Fruit fly (Drosophila melanogaster) whole organism, embryonic: ENCODE results near the gene Rab9D.

Experiments used
- Atf3 ChIP-seq: fragments of 200-800 bp; sonication (Bioruptor generic); optimal IDR thresholded peaks from 3 replicates; lab custom pipeline; 2016; ENCODE audit warnings: missing biosample characterization, missing genetic modification characterization
- B-H1 ChIP-seq: fragments of 200-800 bp; sonication (Bioruptor generic); IDR thresholded peaks from 3 replicates; pipeline ENCODE4 v1.3.6; 2022; ENCODE audit warnings: missing biosample characterization, missing genetic modification characterization
- CG12219 ChIP-seq: fragments of 200-800 bp; sonication (Bioruptor generic); optimal IDR thresholded peaks from 3 replicates; lab custom pipeline; 2018; ENCODE audit warnings: missing biosample characterization, mild to moderate bottlenecking, missing genetic modification characterization
- CG13123 ChIP-seq: fragments of 200-800 bp; sonication (Bioruptor generic); optimal IDR thresholded peaks from 2 replicates; lab custom pipeline; 2016; ENCODE audit warnings: missing biosample characterization, missing genetic modification characterization
- CG14710 ChIP-seq: fragments of 200-800 bp; sonication (Bioruptor generic); optimal IDR thresholded peaks from 3 replicates; lab custom pipeline; 2019; ENCODE audit warnings: missing biosample characterization, mild to moderate bottlenecking, missing genetic modification characterization, moderate library complexity
- CG15479 ChIP-seq: fragments of 200-800 bp; sonication (Bioruptor generic); optimal IDR thresholded peaks from 3 replicates; lab custom pipeline; 2019; ENCODE audit warnings: missing biosample characterization, mild to moderate bottlenecking, missing genetic modification characterization, moderate library complexity
- CG17568 ChIP-seq: fragments of 200-800 bp; sonication (Bioruptor generic); optimal IDR thresholded peaks from 2 replicates; lab custom pipeline; 2018; ENCODE audit warnings: missing biosample characterization, mild to moderate bottlenecking, missing genetic modification characterization, moderate library complexity
- CG18262 ChIP-seq: fragments of 200-800 bp; optimal IDR thresholded peaks from 3 replicates; lab custom pipeline; 2019; ENCODE audit warnings: missing biosample characterization, mild to moderate bottlenecking, missing genetic modification characterization, moderate library complexity
- CG2120 ChIP-seq: fragments of 200-800 bp; sonication (Bioruptor generic); optimal IDR thresholded peaks from 3 replicates; lab custom pipeline; 2016; ENCODE audit warnings: missing biosample characterization, missing genetic modification characterization
- CG2889 ChIP-seq: fragments of 200-800 bp; sonication (Bioruptor generic); IDR thresholded peaks from 3 replicates; pipeline ENCODE4 v1.3.6; 2022; ENCODE audit warnings: missing biosample characterization, missing genetic modification characterization
- CG34376 ChIP-seq: fragments of 200-800 bp; sonication (Bioruptor generic); optimal IDR thresholded peaks from 2 replicates; lab custom pipeline; 2018; ENCODE audit warnings: missing biosample characterization, mild to moderate bottlenecking, missing genetic modification characterization
- CG43689 ChIP-seq: fragments of 200-800 bp; sonication (Bioruptor generic); IDR thresholded peaks from 2 replicates; pipeline ENCODE4 v1.3.6; 2022; ENCODE audit warnings: missing biosample characterization, missing genetic modification characterization
- CG5180 ChIP-seq: fragments of 200-800 bp; sonication (Bioruptor generic); optimal IDR thresholded peaks from 3 replicates; lab custom pipeline; 2017; ENCODE audit warnings: missing biosample characterization, missing genetic modification characterization, mild to moderate bottlenecking, moderate library complexity, missing genetic modification reagents
- CG6175 ChIP-seq: fragments of 200-800 bp; sonication (Bioruptor generic); IDR thresholded peaks from 3 replicates; pipeline ENCODE4 v1.3.6; 2022; ENCODE audit warnings: missing biosample characterization, missing genetic modification characterization
- CG6689 ChIP-seq: fragments of 200-800 bp; sonication (Bioruptor generic); IDR thresholded peaks from 2 replicates; pipeline ENCODE4 v1.3.6; 2022; ENCODE audit warnings: missing biosample characterization, missing genetic modification characterization
- CG8089 ChIP-seq: fragments of 200-800 bp; sonication (Bioruptor generic); optimal IDR thresholded peaks from 3 replicates; lab custom pipeline; 2016; ENCODE audit warnings: missing biosample characterization, missing genetic modification characterization
- CG8388 ChIP-seq: fragments of 200-800 bp; sonication (Bioruptor generic); optimal IDR thresholded peaks from 2 replicates; lab custom pipeline; 2019; ENCODE audit warnings: missing biosample characterization, mild to moderate bottlenecking, missing genetic modification characterization, moderate library complexity
- CG9215 ChIP-seq: fragments of 200-800 bp; sonication (Bioruptor generic); IDR thresholded peaks from 2 replicates; pipeline ENCODE4 v1.3.6; 2022; ENCODE audit warnings: missing biosample characterization, missing genetic modification characterization
- CG9817 ChIP-seq: fragments of 200-800 bp; sonication (Bioruptor generic); optimal IDR thresholded peaks from 2 replicates; lab custom pipeline; 2018; ENCODE audit warnings: missing biosample characterization, mild to moderate bottlenecking, missing genetic modification characterization, moderate library complexity
- CG9932 ChIP-seq: fragments of 200-800 bp; sonication (Bioruptor generic); IDR thresholded peaks from 2 replicates; pipeline ENCODE4 v1.3.6; 2022; ENCODE audit warnings: missing biosample characterization, missing genetic modification characterization
- Dad ChIP-seq: fragments of 200-800 bp; sonication (Bioruptor generic); optimal IDR thresholded peaks from 3 replicates; lab custom pipeline; 2016; ENCODE audit warnings: missing biosample characterization, missing genetic modification characterization
- Dip3 ChIP-seq: fragments of 200-800 bp; sonication (Bioruptor generic); optimal IDR thresholded peaks from 3 replicates; lab custom pipeline; 2016; ENCODE audit warnings: missing biosample characterization, missing genetic modification characterization
- E2f2 ChIP-seq: fragments of 200-800 bp; sonication (Bioruptor generic); IDR thresholded peaks from 2 replicates; pipeline ENCODE4 v1.3.6; 2022; ENCODE audit warnings: missing biosample characterization, missing genetic modification characterization
- ERR ChIP-seq: fragments of 200-800 bp; sonication (Bioruptor generic); optimal IDR thresholded peaks from 2 replicates; lab custom pipeline; 2016; ENCODE audit warnings: missing biosample characterization, missing genetic modification characterization
- Gug ChIP-seq: fragments of 200-800 bp; sonication (Bioruptor generic); IDR thresholded peaks from 4 replicates; pipeline ENCODE4 v1.3.6; 2022; ENCODE audit warnings: missing biosample characterization, missing genetic modification characterization
- H15 ChIP-seq: fragments of 200-800 bp; sonication (Bioruptor generic); IDR thresholded peaks from 3 replicates; pipeline ENCODE4 v1.3.6; 2022; ENCODE audit warnings: missing biosample characterization, missing genetic modification characterization
- H2.0 ChIP-seq: fragments of 200-800 bp; sonication (Bioruptor generic); IDR thresholded peaks from 2 replicates; pipeline ENCODE4 v1.3.6; 2022; ENCODE audit warnings: missing biosample characterization, missing genetic modification characterization
- Hmx ChIP-seq: fragments of 200-800 bp; sonication (Bioruptor generic); optimal IDR thresholded peaks from 2 replicates; lab custom pipeline; 2016; ENCODE audit warnings: missing biosample characterization, missing genetic modification characterization
- Jarid2 ChIP-seq: fragments of 200-800 bp; sonication (Bioruptor generic); optimal IDR thresholded peaks from 3 replicates; lab custom pipeline; 2017; ENCODE audit warnings: mild to moderate bottlenecking, missing biosample characterization, missing genetic modification reagents, missing genetic modification characterization
- Nf-YA ChIP-seq: fragments of 200-800 bp; sonication (Bioruptor generic); IDR thresholded peaks from 2 replicates; pipeline ENCODE4 v1.3.6; 2022; ENCODE audit warnings: missing biosample characterization, missing genetic modification characterization
- Side ChIP-seq: fragments of 200-800 bp; sonication (Bioruptor generic); optimal IDR thresholded peaks from 2 replicates; lab custom pipeline; 2016; ENCODE audit warnings: missing biosample characterization, missing genetic modification characterization
- aop ChIP-seq: fragments of 200-800 bp; sonication (Bioruptor generic); IDR thresholded peaks from 2 replicates; pipeline ENCODE4 v1.3.6; 2022; ENCODE audit warnings: missing biosample characterization, missing genetic modification characterization
- chinmo ChIP-seq: fragments of 200-800 bp; sonication (Bioruptor generic); IDR thresholded peaks from 4 replicates; pipeline ENCODE4 v1.3.6; 2022; ENCODE audit warnings: missing biosample characterization, missing genetic modification characterization; ENCODE audit not compliant: partially characterized antibody
- gsb ChIP-seq: fragments of 200-800 bp; sonication (Bioruptor generic); IDR thresholded peaks from 2 replicates; pipeline ENCODE4 v1.3.6; 2022; ENCODE audit warnings: missing biosample characterization, missing genetic modification characterization
- insv ChIP-seq, 2 experiments: fragments of 200-800 bp; sonication (Bioruptor generic); optimal IDR thresholded peaks; 3 replicates each; lab custom pipeline; 2016 to 2018; ENCODE audit warnings: missing biosample characterization in 2 of 2, missing genetic modification characterization in 2 of 2
- jumu ChIP-seq: fragments of 200-800 bp; sonication (Bioruptor generic); optimal IDR thresholded peaks from 3 replicates; lab custom pipeline; 2016; ENCODE audit warnings: missing biosample characterization, missing genetic modification characterization
- kni ChIP-seq: fragments of 200-800 bp; sonication (Bioruptor generic); optimal IDR thresholded peaks from 3 replicates; lab custom pipeline; 2017; ENCODE audit warnings: mild to moderate bottlenecking, missing biosample characterization, missing genetic modification reagents, missing genetic modification characterization
- org-1 ChIP-seq: fragments of 200-800 bp; sonication (Bioruptor generic); optimal IDR thresholded peaks from 2 replicates; lab custom pipeline; 2017; ENCODE audit warnings: missing biosample characterization, missing genetic modification characterization
- peb ChIP-seq: fragments of 200-800 bp; sonication (Bioruptor generic); IDR thresholded peaks from 2 replicates; pipeline ENCODE4 v1.3.6; 2022; ENCODE audit warnings: missing biosample characterization, missing genetic modification characterization
- pita ChIP-seq: fragments of 200-800 bp; sonication (Bioruptor generic); optimal IDR thresholded peaks from 2 replicates; lab custom pipeline; 2017; ENCODE audit warnings: missing biosample characterization, mild to moderate bottlenecking, missing genetic modification characterization
- scrt ChIP-seq: fragments of 200-800 bp; sonication (Bioruptor generic); optimal IDR thresholded peaks from 2 replicates; lab custom pipeline; 2018; ENCODE audit warnings: missing biosample characterization, mild to moderate bottlenecking, missing genetic modification characterization, moderate library complexity
- sd ChIP-seq: fragments of 200-800 bp; sonication (Bioruptor generic); optimal IDR thresholded peaks from 3 replicates; lab custom pipeline; 2018; ENCODE audit warnings: missing biosample characterization, mild to moderate bottlenecking, missing genetic modification characterization, moderate library complexity
- sens-2 ChIP-seq: fragments of 200-800 bp; sonication (Bioruptor generic); IDR thresholded peaks from 2 replicates; pipeline ENCODE4 v1.3.6; 2022; ENCODE audit warnings: missing biosample characterization, missing genetic modification characterization
- sob ChIP-seq: fragments of 200-800 bp; sonication (Bioruptor generic); IDR thresholded peaks from 2 replicates; pipeline ENCODE4 v1.3.6; 2022; ENCODE audit warnings: missing biosample characterization, missing genetic modification characterization
- sug ChIP-seq: fragments of 200-800 bp; optimal IDR thresholded peaks from 2 replicates; lab custom pipeline; 2019; ENCODE audit warnings: missing biosample characterization, mild to moderate bottlenecking, missing genetic modification characterization, moderate library complexity
- tin ChIP-seq: fragments of 200-800 bp; sonication (Bioruptor generic); optimal IDR thresholded peaks from 3 replicates; lab custom pipeline; 2016; ENCODE audit warnings: missing biosample characterization, missing genetic modification characterization
- ttk ChIP-seq: fragments of 200-800 bp; sonication (Bioruptor generic); IDR thresholded peaks from 2 replicates; pipeline ENCODE4 v2.1.2; 2022; ENCODE audit warnings: missing biosample characterization, missing genetic modification characterization
- twi ChIP-seq: fragments of 200-800 bp; optimal IDR thresholded peaks from 2 replicates; lab custom pipeline; 2019; ENCODE audit warnings: missing biosample characterization, mild to moderate bottlenecking, missing genetic modification characterization, moderate library complexity
- unpg ChIP-seq: fragments of 200-800 bp; sonication (Bioruptor generic); optimal IDR thresholded peaks from 3 replicates; lab custom pipeline; 2018; ENCODE audit warnings: missing biosample characterization, mild to moderate bottlenecking, missing genetic modification characterization, moderate library complexity
- zfh1 ChIP-seq: fragments of 200-800 bp; sonication (Bioruptor generic); IDR thresholded peaks from 3 replicates; pipeline ENCODE4 v1.3.6; 2022; ENCODE audit warnings: missing biosample characterization, missing genetic modification characterization

Gene Rab9D

DNA sequence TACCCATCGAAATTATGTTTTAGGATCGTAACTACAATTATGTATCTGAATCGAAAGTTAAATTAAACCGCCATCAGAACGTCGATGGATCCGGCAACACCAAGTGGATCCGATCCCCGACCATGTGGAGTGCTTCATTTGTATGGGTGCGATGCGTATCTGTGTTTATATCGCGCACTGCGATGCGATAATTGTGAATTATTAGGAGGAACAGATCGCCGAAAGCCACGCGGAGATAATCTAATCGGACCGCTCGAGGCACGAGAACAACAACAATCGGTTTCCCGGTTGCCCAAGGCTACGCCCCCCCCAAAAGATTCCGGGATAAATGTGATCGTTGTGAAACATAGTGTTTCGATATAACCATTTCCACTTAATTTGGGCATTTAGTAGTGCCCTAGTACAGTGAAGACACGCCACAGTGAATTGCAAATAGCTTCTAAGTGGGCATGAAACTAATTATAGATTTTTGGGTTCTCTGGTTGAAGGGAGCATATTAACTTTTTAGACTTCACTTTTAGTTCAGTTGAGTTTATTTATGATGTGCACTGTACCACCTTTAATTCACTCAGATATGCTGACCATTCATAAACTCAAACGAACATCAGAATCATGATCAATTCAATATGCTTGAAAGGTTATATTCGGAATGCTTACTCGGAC lies 11.5 kb downstream of the Rab9D start (continued):
- peak; percentile 39 for TF ChIP-seq Dip3
- TF ChIP-seq insv (GFP tag; optimal IDR thresholded peaks at IDR 0.05; lab: Kevin White, UChicago): no peak
- TF ChIP-seq E2f2 (GFP tag; lab: Robert Waterston, UW): peak; percentile 54; the same call in 1 of the 2 replicates
- TF ChIP-seq CG8089 (GFP tag; lab: Kevin White, UChicago): no peak
- peak; percentile 69; the same call in 3 of the 4 replicates for TF ChIP-seq Gug (GFP tag; lab: Robert Waterston, UW)
- TF ChIP-seq CG13123 (GFP tag; lab: Kevin White, UChicago): no peak
- TF ChIP-seq CG2889 (GFP tag; lab: Robert Waterston, UW): peak; percentile 60; the same call in 2 of the 3 replicates
- TF ChIP-seq ERR: peak; percentile 39
- no peak for TF ChIP-seq CG43689 (GFP tag; lab: Robert Waterston, UW)
- no peak for TF ChIP-seq twi (tag; lab: Kevin White, UChicago)
- peak; percentile 75 for TF ChIP-seq zfh1 (GFP tag; lab: Robert Waterston, UW)
- TF ChIP-seq CG14710 (tag; lab: Kevin White, UChicago): peak; percentile 2
- 0 out of 3 replicates have a peak, but pooled peaks have one; percentile 29 for TF ChIP-seq H15
- TF ChIP-seq CG12219 (GFP tag; lab: Kevin White, UChicago): peak; percentile 25
- no peak; the same call in 1 of the 2 replicates for TF ChIP-seq gsb (GFP tag; lab: Robert Waterston, UW)
- peak; percentile 49; the same call in 1 of the 2 replicates for TF ChIP-seq CG9215 (GFP tag; lab: Robert Waterston, UW)
- no peak for TF ChIP-seq CG5180 (GFP tag; lab: Kevin White, UChicago)
- no peak for TF ChIP-seq kni (GFP tag; lab: Kevin White, UChicago)
- TF ChIP-seq CG9932 (GFP tag; lab: Robert Waterston, UW): peak; percentile 71
- TF ChIP-seq sug (tag; lab: Kevin White, UChicago): peak; percentile 91
- peak; percentile 34 for TF ChIP-seq tin (GFP tag; lab: Kevin White, UChicago)
- TF ChIP-seq CG34376 (GFP tag; lab: Kevin White, UChicago): peak; percentile 64
- no peak for TF ChIP-seq aop
- TF ChIP-seq Dad (GFP tag; lab: Kevin White, UChicago): peak; percentile 24
- TF ChIP-seq org-1: no peak
- TF ChIP-seq B-H1 (GFP tag; lab: Robert Waterston, UW): peak; percentile 43; the same call in 2 of the 3 replicates
- no peak for TF ChIP-seq CG6175 (GFP tag; lab: Robert Waterston, UW)
- TF ChIP-seq CG9817 (tag; lab: Kevin White, UChicago): peak; percentile 64
- TF ChIP-seq CG6689 (GFP tag; lab: Robert Waterston, UW): 0 out of 2 replicates have a peak, but pooled peaks have one; percentile 20
- no peak for TF ChIP-seq peb (GFP tag; lab: Robert Waterston, UW)
- no peak for TF ChIP-seq Atf3 (GFP tag; lab: Kevin White, UChicago)
- no peak for TF ChIP-seq pita (GFP tag; lab: Kevin White, UChicago)
- peak; percentile 59 for TF ChIP-seq CG2120 (GFP tag; lab: Kevin White, UChicago)
- TF ChIP-seq sd (tag; lab: Kevin White, UChicago): no peak
- peak; percentile 47 for TF ChIP-seq unpg (GFP tag; lab: Kevin White, UChicago)
- TF ChIP-seq Side (GFP tag; lab: Kevin White, UChicago): peak; percentile 18
- TF ChIP-seq CG17568 (GFP tag; lab: Kevin White, UChicago): no peak
- TF ChIP-seq sob: peak; percentile 44; the same call in 1 of the 2 replicates
- TF ChIP-seq jumu (GFP tag; lab: Kevin White, UChicago): no peak
- TF ChIP-seq CG18262 (tag; lab: Kevin White, UChicago): peak; percentile 27
- no peak for TF ChIP-seq scrt (GFP tag; lab: Kevin White, UChicago)
- no peak for TF ChIP-seq Jarid2 (GFP tag; lab: Kevin White, UChicago)
- peak; percentile 69 for TF ChIP-seq H2.0 (GFP tag; lab: Robert Waterston, UW)
- peak; percentile 42; the same call in 1 of the 2 replicates for TF ChIP-seq sens-2 (GFP tag; lab: Robert Waterston, UW)
- peak; percentile 24 for TF ChIP-seq CG8388 (GFP tag; lab: Kevin White, UChicago)
- 0 out of 4 replicates have a peak, but pooled peaks have one; percentile 13 for TF ChIP-seq chinmo (GFP tag; lab: Robert Waterston, UW)
- 0 out of 2 replicates have a peak, but pooled peaks have one; percentile 23 for TF ChIP-seq Nf-YA (GFP tag; lab: Robert Waterston, UW)
- TF ChIP-seq Hmx: no peak
- no peak for TF ChIP-seq CG15479 (GFP tag; lab: Kevin White, UChicago)
- peak; percentile 76 for TF ChIP-seq ttk
